Worm (Caenorhabditis elegans): ENCODE results near the gene mex-5.

ce11 chrIV:13390770-13391169, 37.2 kb downstream of the mex-5 start:
- no peak for TF ChIP-seq alr-1 (tag; optimal IDR thresholded peaks at IDR 0.05)
- TF ChIP-seq mdl-1 (tag; optimal IDR thresholded peaks at IDR 0.05), result no peak
- TF ChIP-seq nhr-25 (tag; optimal IDR thresholded peaks at IDR 0.05), result no peak
- no peak for TF ChIP-seq lsy-2 (tag; optimal IDR thresholded peaks at IDR 0.05)
- TF ChIP-seq peb-1 (tag; optimal IDR thresholded peaks at IDR 0.05), result no peak
- no peak for TF ChIP-seq fos-1 (tag; optimal IDR thresholded peaks at IDR 0.05)
- no peak for TF ChIP-seq skn-1 (tag; optimal IDR thresholded peaks at IDR 0.05)
- no peak for TF ChIP-seq lin-13 (GFP tag; optimal IDR thresholded peaks at IDR 0.05)
- no peak for TF ChIP-seq aly-2 (tag; optimal IDR thresholded peaks at IDR 0.05)
- TF ChIP-seq snpc-4 (tag; optimal IDR thresholded peaks at IDR 0.05), result no peak
- no peak for TF ChIP-seq ztf-4 (tag; optimal IDR thresholded peaks at IDR 0.05)
- TF ChIP-seq elt-3 (tag; optimal IDR thresholded peaks at IDR 0.05), result no peak
